Fruit fly (Drosophila melanogaster): ENCODE data around the gene Es2.

Gene Es2

DNA sequence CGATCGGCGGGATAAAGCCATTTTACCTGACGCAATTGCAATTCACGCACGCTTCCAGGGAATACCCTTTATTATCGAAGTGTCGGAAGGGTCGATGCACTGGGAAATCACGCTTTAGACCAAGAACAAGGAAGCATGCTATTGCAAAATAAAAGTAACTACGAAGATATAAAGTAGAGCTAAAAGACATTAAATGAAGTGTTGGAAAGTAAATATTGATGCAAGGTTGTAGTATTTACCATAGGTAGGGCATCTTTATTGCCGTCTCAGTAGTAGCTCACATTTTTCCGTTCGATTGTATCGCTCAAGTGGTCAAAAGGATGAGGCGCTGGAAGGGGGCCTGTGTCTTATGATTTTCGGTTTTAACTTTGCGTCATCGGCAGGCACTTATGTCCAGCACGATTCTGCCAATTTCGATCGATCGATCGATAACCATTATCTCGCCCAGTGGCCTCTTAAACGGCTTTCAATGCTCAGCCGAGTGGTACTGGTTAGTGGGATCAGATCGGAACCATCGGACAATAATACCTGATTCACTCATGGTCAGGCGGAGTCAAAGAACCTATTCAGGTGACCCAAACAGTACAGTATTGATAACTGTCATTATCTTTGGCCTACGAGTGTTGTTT is 36.4 kb downstream of the Es2 start:
- no peak for TF ChIP-seq insv (optimal IDR thresholded peaks at IDR 0.05)
- TF ChIP-seq Myc (optimal IDR thresholded peaks at IDR 0.05): no peak
- TF ChIP-seq Sin3A (optimal IDR thresholded peaks at IDR 0.05): no peak
- TF ChIP-seq psq (optimal IDR thresholded peaks at IDR 0.05): no peak
- no peak for TF ChIP-seq h (optimal IDR thresholded peaks at IDR 0.05)
- TF ChIP-seq ttk (optimal IDR thresholded peaks at IDR 0.05): no peak

dm6 chrX:8499151-8499550 is 37.9 kb downstream of the Es2 start:
- TF ChIP-seq Sin3A (optimal IDR thresholded peaks at IDR 0.05): no peak
- TF ChIP-seq h (optimal IDR thresholded peaks at IDR 0.05): no peak
- TF ChIP-seq psq (optimal IDR thresholded peaks at IDR 0.05): no peak
- TF ChIP-seq ttk (optimal IDR thresholded peaks at IDR 0.05): no peak
- no peak for TF ChIP-seq Myc (optimal IDR thresholded peaks at IDR 0.05)
- no peak for TF ChIP-seq insv (optimal IDR thresholded peaks at IDR 0.05)

DNA sequence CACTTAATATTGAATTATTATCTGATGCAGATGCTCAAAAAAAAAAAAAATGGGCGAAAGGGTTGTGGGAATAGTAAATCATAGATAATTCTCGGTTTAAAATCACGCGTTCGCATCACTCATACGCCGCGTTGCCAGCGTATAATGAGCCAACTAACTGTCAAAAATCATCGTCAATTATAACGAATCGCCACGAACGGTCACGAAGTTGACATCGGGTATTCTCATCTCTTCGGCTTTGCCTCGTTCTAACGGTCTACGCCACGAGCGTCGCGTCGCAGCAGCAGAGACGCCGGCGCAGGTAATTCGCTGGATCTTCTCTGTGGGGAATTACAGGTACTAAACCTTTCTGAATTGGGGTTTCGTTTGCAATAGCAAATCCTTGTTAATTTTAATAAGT is 40.1 kb downstream of the Es2 start:
- TF ChIP-seq Sin3A (optimal IDR thresholded peaks at IDR 0.05) (no peak), insv (optimal IDR thresholded peaks at IDR 0.05) (no peak), h (optimal IDR thresholded peaks at IDR 0.05) (no peak), psq (optimal IDR thresholded peaks at IDR 0.05) (no peak), Myc (optimal IDR thresholded peaks at IDR 0.05) (no peak), ttk (optimal IDR thresholded peaks at IDR 0.05) (no peak)

- TF ChIP-seq psq (optimal IDR thresholded peaks at IDR 0.05): no peak
- no peak for TF ChIP-seq Myc (optimal IDR thresholded peaks at IDR 0.05)
- no peak for TF ChIP-seq insv (optimal IDR thresholded peaks at IDR 0.05)
- no peak for TF ChIP-seq h (optimal IDR thresholded peaks at IDR 0.05)
- no peak for TF ChIP-seq Sin3A (optimal IDR thresholded peaks at IDR 0.05)
- TF ChIP-seq ttk (optimal IDR thresholded peaks at IDR 0.05): no peak
Measured at dm6 chrX:8502053-8502452, 40.8 kb downstream of the Es2 start.

- no peak for TF ChIP-seq Sin3A (optimal IDR thresholded peaks at IDR 0.05)
- no peak for TF ChIP-seq h (optimal IDR thresholded peaks at IDR 0.05)
- TF ChIP-seq Myc (optimal IDR thresholded peaks at IDR 0.05): no peak
- no peak for TF ChIP-seq psq (optimal IDR thresholded peaks at IDR 0.05)
- TF ChIP-seq insv (optimal IDR thresholded peaks at IDR 0.05): no peak
- TF ChIP-seq ttk (optimal IDR thresholded peaks at IDR 0.05): no peak
Measured at dm6 chrX:8505023-8505604, 43.8 kb downstream of the Es2 start.

DNA sequence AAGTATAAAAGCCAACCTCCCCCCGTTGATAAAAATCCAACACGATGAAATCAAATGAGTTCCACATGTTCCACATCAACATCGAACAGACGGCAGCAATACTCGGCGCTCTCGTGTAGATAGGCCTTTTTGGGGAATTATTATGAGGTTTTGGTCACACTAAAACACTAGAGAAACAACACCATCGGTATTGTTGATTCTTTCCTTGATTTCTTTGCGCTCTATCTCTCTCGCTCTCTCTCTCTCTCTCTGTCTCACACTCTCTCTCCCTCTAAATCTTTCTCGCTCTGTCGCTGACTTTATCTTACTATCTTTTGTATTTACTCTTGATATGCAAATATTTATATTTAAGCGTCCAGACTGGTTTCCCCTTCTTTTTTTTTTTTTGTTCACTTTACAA is 49.5 kb downstream of the Es2 start:
- TF ChIP-seq Sin3A (optimal IDR thresholded peaks at IDR 0.05): no peak
- TF ChIP-seq Myc (optimal IDR thresholded peaks at IDR 0.05): no peak
- no peak for TF ChIP-seq psq (optimal IDR thresholded peaks at IDR 0.05)
- no peak for TF ChIP-seq ttk (optimal IDR thresholded peaks at IDR 0.05)
- TF ChIP-seq insv (optimal IDR thresholded peaks at IDR 0.05): no peak
- TF ChIP-seq h (optimal IDR thresholded peaks at IDR 0.05): no peak

DNA sequence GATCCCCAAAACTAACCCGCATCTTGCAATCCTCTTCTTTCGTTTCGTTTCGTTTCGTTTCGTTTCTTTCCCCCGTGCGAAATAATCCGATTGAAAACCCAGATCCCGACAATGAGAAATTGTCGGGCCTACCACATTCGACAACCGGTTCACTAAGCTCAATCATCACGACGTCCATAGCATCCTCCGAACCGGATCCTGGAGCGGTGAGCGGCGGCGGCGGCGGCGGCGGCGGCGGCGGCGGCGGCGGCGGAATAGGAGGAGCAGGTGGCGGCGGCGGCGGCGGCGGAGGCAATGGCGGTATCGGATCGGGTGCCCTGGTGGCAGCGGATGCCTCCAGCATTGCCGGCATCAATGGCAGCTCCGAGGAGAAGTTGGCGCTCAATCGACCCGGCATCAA is 51.0 kb downstream of the Es2 start:
- TF ChIP-seq Sin3A (optimal IDR thresholded peaks at IDR 0.05) (no peak), ttk (optimal IDR thresholded peaks at IDR 0.05) (no peak), psq (optimal IDR thresholded peaks at IDR 0.05) (no peak), insv (optimal IDR thresholded peaks at IDR 0.05) (no peak), h (optimal IDR thresholded peaks at IDR 0.05) (no peak), Myc (optimal IDR thresholded peaks at IDR 0.05) (no peak)
